Fruit fly (Drosophila melanogaster): ENCODE data around the gene Dnaaf6.

Gene Dnaaf6

DNA sequence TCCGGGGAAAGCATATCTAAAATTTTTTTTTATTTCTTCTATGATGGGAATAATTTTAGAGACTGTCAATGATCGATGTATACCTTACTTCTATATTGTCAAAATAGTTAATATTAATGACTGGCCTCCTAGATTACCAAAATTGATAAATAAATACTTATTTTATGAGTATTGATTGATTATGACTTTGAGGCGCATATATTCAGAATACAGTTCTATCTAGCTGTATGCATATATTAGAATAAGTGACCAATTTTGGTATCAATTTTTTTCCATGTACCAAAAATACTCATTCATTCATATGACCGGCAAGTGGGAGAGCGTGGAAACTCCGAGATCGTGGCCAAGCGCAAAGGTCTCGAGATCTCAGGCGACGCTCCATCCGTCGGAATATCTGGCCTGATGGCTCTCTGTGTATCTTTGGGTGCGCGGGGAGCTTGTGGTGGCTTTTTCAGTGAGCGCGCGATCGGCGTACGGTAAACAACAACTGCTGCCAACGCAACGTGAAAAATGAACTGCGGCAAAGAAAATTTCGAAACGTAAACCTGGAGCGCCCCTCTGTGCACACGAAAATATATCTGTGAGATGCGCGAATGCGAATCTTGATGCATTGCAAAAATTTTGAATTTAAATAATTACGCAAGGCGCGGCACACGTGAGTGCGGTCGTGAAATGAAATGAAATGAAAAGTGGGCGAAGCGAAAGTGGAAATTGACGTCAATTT, 12.0 kb upstream of the Dnaaf6 start, which contains the start of the genes CG43121 and ome (continued):
- TF ChIP-seq CG5953 (GFP tag; IDR thresholded peaks at IDR 0.05) = no peak
- TF ChIP-seq bcd (GFP tag; optimal IDR thresholded peaks at IDR 0.05) = no peak
- no peak for TF ChIP-seq odd (GFP tag; optimal IDR thresholded peaks at IDR 0.05)
- TF ChIP-seq CG6689 (GFP tag; IDR thresholded peaks at IDR 0.05) = no peak
- no peak for TF ChIP-seq seq (GFP tag; IDR thresholded peaks at IDR 0.05)
- no peak for TF ChIP-seq CG32767 (GFP tag; IDR thresholded peaks at IDR 0.05)
- no peak for TF ChIP-seq tio (GFP tag; optimal IDR thresholded peaks at IDR 0.05)
- no peak for TF ChIP-seq D19A (tag; optimal IDR thresholded peaks at IDR 0.05)
- no peak for TF ChIP-seq bigmax (GFP tag; optimal IDR thresholded peaks at IDR 0.05)
- TF ChIP-seq CG10654 (GFP tag; optimal IDR thresholded peaks at IDR 0.05) = no peak
- TF ChIP-seq CG9609 (GFP tag; optimal IDR thresholded peaks at IDR 0.05) = no peak
- TF ChIP-seq CG3065 (GFP tag; optimal IDR thresholded peaks at IDR 0.05) = no peak
- TF ChIP-seq CG18476 (GFP tag; optimal IDR thresholded peaks at IDR 0.05) = no peak
- no peak for TF ChIP-seq GATAe (GFP tag; conservative IDR thresholded peaks at IDR 0.05)
- TF ChIP-seq exex (tag; optimal IDR thresholded peaks at IDR 0.05) = no peak
- TF ChIP-seq CG13894 (tag; optimal IDR thresholded peaks at IDR 0.05) = no peak
- no peak for TF ChIP-seq CG3726 (GFP tag; IDR thresholded peaks at IDR 0.05)
- no peak for TF ChIP-seq CG6813 (GFP tag; optimal IDR thresholded peaks at IDR 0.05)
- no peak for TF ChIP-seq aop (GFP tag; IDR thresholded peaks at IDR 0.05)
- no peak for TF ChIP-seq CTCF (GFP tag; optimal IDR thresholded peaks at IDR 0.05)
- no peak for TF ChIP-seq CG4820 (GFP tag; optimal IDR thresholded peaks at IDR 0.05)
- no peak for TF ChIP-seq CG11560 (tag; IDR thresholded peaks at IDR 0.05)
- no peak for TF ChIP-seq twi (tag; optimal IDR thresholded peaks at IDR 0.05)
- peak; percentile 21 for TF ChIP-seq Nf-YC (tag; optimal IDR thresholded peaks at IDR 0.05)
- no peak for TF ChIP-seq zen (tag; optimal IDR thresholded peaks at IDR 0.05)
- TF ChIP-seq CG12071 (GFP tag; optimal IDR thresholded peaks at IDR 0.05) = peak; percentile 59
- no peak for TF ChIP-seq Max (GFP tag; optimal IDR thresholded peaks at IDR 0.05)
- peak; percentile 21 for TF ChIP-seq CG13424 (tag; optimal IDR thresholded peaks at IDR 0.05)
- TF ChIP-seq dm (GFP tag; optimal IDR thresholded peaks at IDR 0.05) = no peak
- no peak for TF ChIP-seq CG15073 (GFP tag; optimal IDR thresholded peaks at IDR 0.05)
- no peak for TF ChIP-seq CG4854 (GFP tag; optimal IDR thresholded peaks at IDR 0.05)
- no peak for TF ChIP-seq Nf-YA (GFP tag; IDR thresholded peaks at IDR 0.05)
- TF ChIP-seq Fer1 (GFP tag; optimal IDR thresholded peaks at IDR 0.05) = peak; percentile 43
- peak; percentile 35; the same call in 1 of the 2 replicates for TF ChIP-seq Bgb (GFP tag; IDR thresholded peaks at IDR 0.05; ENCODE audit: partially characterized antibody)
- no peak for TF ChIP-seq ind (GFP tag; optimal IDR thresholded peaks at IDR 0.05)
- peak in 1 of 2 experiments; percentile 26 for TF ChIP-seq Eip74EF (GFP tag; optimal IDR thresholded peaks at IDR 0.05)
- TF ChIP-seq CG12942 (GFP tag; optimal IDR thresholded peaks at IDR 0.05) = no peak
- no peak for TF ChIP-seq CG31365 (tag; optimal IDR thresholded peaks at IDR 0.05)
- TF ChIP-seq bbx (GFP tag; IDR thresholded peaks at IDR 0.05; ENCODE audit: partially characterized antibody) = no peak
- TF ChIP-seq hb (GFP tag; IDR thresholded peaks at IDR 0.05; ENCODE audit: partially characterized antibody) = no peak
- TF ChIP-seq CG16779 (GFP tag; IDR thresholded peaks at IDR 0.05) = 0 out of 2 replicates have a peak, but pooled peaks have one; percentile 51
- TF ChIP-seq chm (GFP tag; IDR thresholded peaks at IDR 0.05) = peak; percentile 24; the same call in 1 of the 2 replicates
- no peak for TF ChIP-seq CG17612 (GFP tag; IDR thresholded peaks at IDR 0.05)
- no peak for TF ChIP-seq peb (GFP tag; IDR thresholded peaks at IDR 0.05)
- TF ChIP-seq scrt (GFP tag; optimal IDR thresholded peaks at IDR 0.05) = no peak
- TF ChIP-seq fd96Cb (tag; optimal IDR thresholded peaks at IDR 0.05) = no peak
- no peak for TF ChIP-seq lmd (GFP tag; IDR thresholded peaks at IDR 0.05)
- no peak for TF ChIP-seq ham (GFP tag; IDR thresholded peaks at IDR 0.05)
- TF ChIP-seq sens (GFP tag) = peak; percentile 80
- no peak for TF ChIP-seq Tbp (GFP tag; optimal IDR thresholded peaks at IDR 0.05)
- TF ChIP-seq CG2202 (tag; optimal IDR thresholded peaks at IDR 0.05) = no peak
